Fruit fly (Drosophila melanogaster): Measurements from ENCODE around the gene CG43922.

- TF ChIP-seq CTCF (optimal IDR thresholded peaks at IDR 0.05) (peak; percentile 35 to 55), CG8478 (optimal IDR thresholded peaks at IDR 0.05) (no peak)
These were observed 6.9 kb downstream of the CG43922 start for dm6 chr2L:6301616-6302015.

All from S2 (cell line).